Fruit fly (Drosophila melanogaster) whole organism, prepupa: ENCODE measurements around the gene Ptip.

Experiments used
- Blimp-1 ChIP-seq: fragments of 200-800 bp; sonication (Bioruptor generic); optimal IDR thresholded peaks from 3 replicates; lab custom pipeline; 2017; ENCODE audit warnings: missing biosample characterization, missing genetic modification characterization, mild to moderate bottlenecking, moderate library complexity, missing genetic modification reagents
- CG10631 ChIP-seq: fragments of 200-800 bp; sonication (Bioruptor generic); optimal IDR thresholded peaks from 2 replicates; lab custom pipeline; 2016; ENCODE audit warnings: missing biosample characterization, missing genetic modification characterization
- CG10669 ChIP-seq: fragments of 200-800 bp; sonication (Bioruptor generic); optimal IDR thresholded peaks from 3 replicates; lab custom pipeline; 2018; ENCODE audit warnings: missing biosample characterization, mild to moderate bottlenecking, missing genetic modification characterization, moderate library complexity
- CG11294 ChIP-seq: fragments of 200-800 bp; sonication (Bioruptor generic); IDR thresholded peaks from 2 replicates; pipeline ENCODE4 v1.3.6; 2022; ENCODE audit warnings: missing biosample characterization, missing genetic modification characterization
- CG11762 ChIP-seq: fragments of 200-800 bp; sonication (Bioruptor generic); optimal IDR thresholded peaks from 3 replicates; lab custom pipeline; 2016; ENCODE audit warnings: missing biosample characterization, missing genetic modification characterization; ENCODE audit not compliant: insufficient read depth
- CG11902 ChIP-seq: fragments of 200-800 bp; sonication (Bioruptor generic); optimal IDR thresholded peaks from 3 replicates; lab custom pipeline; 2016; ENCODE audit warnings: missing biosample characterization, missing genetic modification characterization
- CG1621 ChIP-seq: fragments of 200-800 bp; sonication (Bioruptor generic); optimal IDR thresholded peaks from 3 replicates; lab custom pipeline; 2018; ENCODE audit warnings: missing biosample characterization, mild to moderate bottlenecking, missing genetic modification characterization
- CG3032 ChIP-seq: fragments of 200-800 bp; optimal IDR thresholded peaks from 2 replicates; lab custom pipeline; 2019; ENCODE audit warnings: missing biosample characterization, mild to moderate bottlenecking, missing genetic modification characterization, moderate library complexity
- CG34406 ChIP-seq: fragments of 200-800 bp; sonication (Bioruptor generic); optimal IDR thresholded peaks from 3 replicates; lab custom pipeline; 2016; ENCODE audit warnings: missing biosample characterization, missing genetic modification characterization
- CG6163 ChIP-seq: fragments of 200-800 bp; sonication (Bioruptor generic); IDR thresholded peaks from 3 replicates; pipeline ENCODE4 v1.3.6; 2022; ENCODE audit warnings: missing biosample characterization, missing genetic modification characterization
- CG6276 ChIP-seq: fragments of 200-800 bp; sonication (Bioruptor generic); optimal IDR thresholded peaks from 2 replicates; lab custom pipeline; 2017; ENCODE audit warnings: missing biosample characterization, mild to moderate bottlenecking, missing genetic modification characterization
- CG6792 ChIP-seq: fragments of 200-800 bp; sonication (Bioruptor generic); optimal IDR thresholded peaks from 3 replicates; lab custom pipeline; 2016; ENCODE audit warnings: missing biosample characterization, missing genetic modification characterization
- CG6808 ChIP-seq: fragments of 200-800 bp; sonication (Bioruptor generic); optimal IDR thresholded peaks from 3 replicates; lab custom pipeline; 2017; ENCODE audit warnings: missing biosample characterization, missing genetic modification characterization, mild to moderate bottlenecking, moderate library complexity, missing genetic modification reagents
- CG6854 ChIP-seq: fragments of 200-800 bp; sonication (Bioruptor generic); optimal IDR thresholded peaks from 2 replicates; lab custom pipeline; 2017; ENCODE audit warnings: missing biosample characterization, mild to moderate bottlenecking, missing genetic modification characterization
- CG7368 ChIP-seq: fragments of 200-800 bp; sonication (Bioruptor generic); optimal IDR thresholded peaks from 3 replicates; lab custom pipeline; 2016; ENCODE audit warnings: missing biosample characterization, missing genetic modification characterization
- CG8119 ChIP-seq: fragments of 200-800 bp; sonication (Bioruptor generic); IDR thresholded peaks from 3 replicates; pipeline ENCODE4 v1.3.6; 2022; ENCODE audit warnings: missing biosample characterization, missing genetic modification characterization
- CG8319 ChIP-seq: fragments of 200-800 bp; sonication (Bioruptor generic); optimal IDR thresholded peaks from 3 replicates; lab custom pipeline; 2016; ENCODE audit warnings: missing biosample characterization, missing genetic modification characterization
- CG8632 ChIP-seq: fragments of 200-800 bp; sonication (Bioruptor generic); optimal IDR thresholded peaks from 3 replicates; lab custom pipeline; 2016; ENCODE audit warnings: missing biosample characterization, missing genetic modification characterization
- CG9139 ChIP-seq: fragments of 200-800 bp; sonication (Bioruptor generic); optimal IDR thresholded peaks from 3 replicates; lab custom pipeline; 2017; ENCODE audit warnings: missing biosample characterization, mild to moderate bottlenecking, missing genetic modification characterization
- Eip78C ChIP-seq: fragments of 200-800 bp; sonication (Bioruptor generic); peaks from one replicate; lab custom pipeline; 2016; ENCODE audit warnings: missing biosample characterization, missing genetic modification characterization
- Eip93F ChIP-seq: fragments of 200-800 bp; sonication (Bioruptor generic); optimal IDR thresholded peaks from 2 replicates; lab custom pipeline; 2016; ENCODE audit warnings: missing biosample characterization, mild to moderate bottlenecking, missing genetic modification characterization
- Ets21C ChIP-seq: fragments of 200-800 bp; sonication (Bioruptor generic); optimal IDR thresholded peaks from 3 replicates; lab custom pipeline; 2016; ENCODE audit warnings: missing biosample characterization, missing genetic modification characterization
- Ets96B ChIP-seq: fragments of 200-800 bp; optimal IDR thresholded peaks from 2 replicates; lab custom pipeline; 2019; ENCODE audit warnings: missing biosample characterization, mild to moderate bottlenecking, missing genetic modification characterization, moderate library complexity
- Gug ChIP-seq: fragments of 200-800 bp; sonication (Bioruptor generic); IDR thresholded peaks from 2 replicates; pipeline ENCODE4 v1.3.6; 2022; ENCODE audit warnings: missing biosample characterization, missing genetic modification characterization
- Hr38 ChIP-seq: sonication (Bioruptor generic); optimal IDR thresholded peaks from 2 replicates; lab custom pipeline; 2016; ENCODE audit warnings: missing biosample characterization, missing genetic modification characterization
- Hr39 ChIP-seq: fragments of 200-800 bp; sonication (Bioruptor generic); optimal IDR thresholded peaks from 2 replicates; lab custom pipeline; 2016; ENCODE audit warnings: missing biosample characterization, missing genetic modification characterization
- Hr4 ChIP-seq: fragments of 200-800 bp; sonication (Bioruptor generic); optimal IDR thresholded peaks from 3 replicates; lab custom pipeline; 2016; ENCODE audit warnings: missing biosample characterization, missing genetic modification characterization
- Met ChIP-seq: fragments of 200-800 bp; sonication (Bioruptor generic); optimal IDR thresholded peaks from 3 replicates; lab custom pipeline; 2016; ENCODE audit warnings: missing biosample characterization, missing genetic modification characterization
- Smox ChIP-seq: fragments of 200-800 bp; sonication (Bioruptor generic); optimal IDR thresholded peaks from 3 replicates; lab custom pipeline; 2016; ENCODE audit warnings: missing biosample characterization, missing genetic modification characterization
- Sox14 ChIP-seq: fragments of 200-800 bp; sonication (Bioruptor generic); optimal IDR thresholded peaks from 3 replicates; lab custom pipeline; 2016; ENCODE audit warnings: missing biosample characterization, missing genetic modification characterization
- Sox15 ChIP-seq: fragments of 200-800 bp; sonication (Bioruptor generic); optimal IDR thresholded peaks from 3 replicates; lab custom pipeline; 2016; ENCODE audit warnings: missing biosample characterization, missing genetic modification characterization
- achi ChIP-seq: fragments of 200-800 bp; sonication (Bioruptor generic); optimal IDR thresholded peaks from 3 replicates; lab custom pipeline; 2016; ENCODE audit warnings: missing biosample characterization, missing genetic modification characterization
- acj6 ChIP-seq: fragments of 200-800 bp; sonication (Bioruptor generic); optimal IDR thresholded peaks from 3 replicates; lab custom pipeline; 2016; ENCODE audit warnings: missing biosample characterization, missing genetic modification characterization
- cyc ChIP-seq: fragments of 200-800 bp; sonication (Bioruptor generic); optimal IDR thresholded peaks from 3 replicates; lab custom pipeline; 2016; ENCODE audit warnings: missing biosample characterization, missing genetic modification characterization
- dac ChIP-seq: fragments of 200-800 bp; sonication (Bioruptor generic); optimal IDR thresholded peaks from 2 replicates; lab custom pipeline; 2017; ENCODE audit warnings: missing biosample characterization, mild to moderate bottlenecking, missing genetic modification characterization
- esn ChIP-seq: fragments of 200-800 bp; sonication (Bioruptor generic); optimal IDR thresholded peaks from 2 replicates; lab custom pipeline; 2016; ENCODE audit warnings: missing biosample characterization, mild to moderate bottlenecking, missing genetic modification characterization, moderate library complexity
- fd59A ChIP-seq: fragments of 200-800 bp; sonication (Bioruptor generic); optimal IDR thresholded peaks from 2 replicates; lab custom pipeline; 2017; ENCODE audit warnings: missing biosample characterization, mild to moderate bottlenecking, missing genetic modification characterization, missing genetic modification reagents
- fd85E ChIP-seq: fragments of 200-800 bp; sonication (Bioruptor generic); optimal IDR thresholded peaks from 3 replicates; lab custom pipeline; 2016; ENCODE audit warnings: missing biosample characterization, missing genetic modification characterization
- fkh ChIP-seq: fragments of 200-800 bp; sonication (Bioruptor generic); optimal IDR thresholded peaks from 3 replicates; lab custom pipeline; 2017; ENCODE audit warnings: missing biosample characterization, mild to moderate bottlenecking, missing genetic modification characterization, moderate library complexity
- lz ChIP-seq: fragments of 200-800 bp; sonication (Bioruptor generic); optimal IDR thresholded peaks from 3 replicates; lab custom pipeline; 2016; ENCODE audit warnings: missing biosample characterization, missing genetic modification characterization
- net ChIP-seq: fragments of 200-800 bp; sonication (Bioruptor generic); optimal IDR thresholded peaks from 3 replicates; lab custom pipeline; 2016; ENCODE audit warnings: missing biosample characterization, missing genetic modification characterization
- pdm3 ChIP-seq: fragments of 200-800 bp; sonication (Bioruptor generic); optimal IDR thresholded peaks from 3 replicates; lab custom pipeline; 2016; ENCODE audit warnings: missing biosample characterization, missing genetic modification characterization
- spab ChIP-seq: fragments of 200-800 bp; sonication (Bioruptor generic); optimal IDR thresholded peaks from 2 replicates; lab custom pipeline; 2017; ENCODE audit warnings: missing biosample characterization, mild to moderate bottlenecking, missing genetic modification characterization, missing genetic modification reagents
- ss ChIP-seq, 2 experiments: fragments of 200-800 bp; sonication (Bioruptor generic); optimal IDR thresholded peaks; 2 replicates in 1 of 2; 3 replicates in 1 of 2; lab custom pipeline; 2017 to 2018; ENCODE audit warnings: mild to moderate bottlenecking in 2 of 2, missing biosample characterization in 2 of 2, missing genetic modification characterization in 2 of 2, moderate library complexity in 1 of 2
- svp ChIP-seq: fragments of 200-800 bp; sonication (Bioruptor generic); peaks from one replicate; lab custom pipeline; 2016; ENCODE audit warnings: missing biosample characterization, missing genetic modification characterization
- topi ChIP-seq: fragments of 200-800 bp; sonication (Bioruptor generic); optimal IDR thresholded peaks from 3 replicates; lab custom pipeline; 2016; ENCODE audit warnings: missing biosample characterization, missing genetic modification characterization
- vri ChIP-seq: fragments of 200-800 bp; sonication (Bioruptor generic); optimal IDR thresholded peaks from 3 replicates; lab custom pipeline; 2016; ENCODE audit warnings: missing biosample characterization, mild to moderate bottlenecking, missing genetic modification characterization

Gene Ptip

DNA sequence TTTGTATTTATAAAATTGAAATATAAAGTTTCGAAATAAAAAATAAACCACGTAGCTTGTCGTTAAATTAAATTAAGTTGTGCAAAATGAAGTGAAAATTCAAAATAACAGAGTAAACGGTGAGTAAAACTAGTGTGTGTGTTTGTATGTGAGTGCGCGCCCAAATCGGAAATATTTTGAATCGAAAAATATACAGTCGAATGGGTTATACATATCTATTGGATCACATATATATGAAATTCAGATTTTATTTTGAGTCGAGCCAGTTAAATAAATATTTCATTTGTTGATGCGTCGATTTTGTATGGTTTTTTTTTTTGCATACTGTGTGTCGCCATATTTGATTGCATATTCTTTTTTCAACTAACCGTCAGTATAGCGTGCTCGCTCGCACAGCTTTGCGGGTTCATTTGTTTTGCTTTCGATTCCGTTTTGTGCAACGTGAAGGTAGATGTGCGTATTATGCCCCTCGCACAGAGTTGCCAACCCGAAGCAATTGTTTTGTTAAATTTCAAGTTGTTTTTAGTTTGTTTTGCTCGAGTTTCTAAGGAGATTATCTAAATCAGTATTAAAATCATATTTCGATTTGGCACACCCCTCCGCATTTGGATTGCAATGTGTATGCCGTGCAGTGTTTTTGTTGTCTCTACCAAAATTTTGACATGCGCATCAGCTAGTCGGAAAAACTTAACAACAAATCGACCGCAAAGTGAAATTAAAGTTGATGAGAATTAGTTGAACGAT is 25.5 kb downstream of the Ptip start (continued):
- no peak for TF ChIP-seq Ets21C (GFP tag; lab: Kevin White, UChicago)
- no peak for TF ChIP-seq Gug (GFP tag; lab: Robert Waterston, UW)
- TF ChIP-seq CG10669 (GFP tag; lab: Kevin White, UChicago): peak; percentile 37
- TF ChIP-seq Sox15 (GFP tag; lab: Kevin White, UChicago): no peak
- peak; percentile 31 for TF ChIP-seq Ets96B (tag; lab: Kevin White, UChicago)
- TF ChIP-seq cyc (GFP tag; lab: Kevin White, UChicago): no peak
- no peak for TF ChIP-seq CG11902 (GFP tag; lab: Kevin White, UChicago)
- TF ChIP-seq Hr38 (GFP tag; lab: Kevin White, UChicago): no peak
- peak; percentile 75 for TF ChIP-seq CG6163 (GFP tag; lab: Robert Waterston, UW)

DNA sequence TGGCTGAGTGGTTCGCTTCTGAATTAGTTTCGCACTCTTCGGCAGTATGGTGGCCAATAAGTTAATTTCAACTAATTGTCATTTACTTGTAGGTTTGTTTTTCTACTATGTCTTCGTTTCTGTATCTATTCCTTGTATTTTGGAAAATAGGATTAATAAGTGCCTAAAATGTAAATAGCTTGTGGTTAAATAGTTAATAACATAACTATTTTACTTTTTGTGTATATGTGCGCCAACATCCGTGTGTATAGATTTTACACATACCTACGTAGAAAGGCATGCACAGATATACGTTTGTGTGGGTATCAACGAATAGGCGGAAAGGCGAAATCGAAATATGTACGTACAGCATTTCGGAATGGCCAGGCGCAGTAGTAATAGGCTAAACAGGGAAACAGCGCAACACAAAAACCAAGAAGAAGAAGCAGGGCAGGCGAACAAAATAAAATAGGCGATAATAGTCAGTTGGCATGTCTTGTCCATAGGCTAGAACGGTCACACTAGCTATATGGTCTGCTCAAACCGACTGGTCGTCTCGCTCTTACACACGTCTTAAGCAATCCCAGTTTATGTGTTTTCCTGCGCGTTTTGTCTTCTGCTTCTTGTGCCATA is 26.3 kb downstream of the Ptip start:
- TF ChIP-seq Smox (GFP tag; lab: Kevin White, UChicago) (no peak), Blimp-1 (GFP tag; lab: Kevin White, UChicago) (no peak), CG6163 (GFP tag; lab: Robert Waterston, UW) (peak; percentile 98), svp (GFP tag; lab: Kevin White, UChicago) (no peak), CG10631 (GFP tag; lab: Kevin White, UChicago) (no peak), vri (peak; percentile 41), ss (GFP tag; optimal IDR thresholded peaks at IDR 0.05; lab: Kevin White, UChicago) (peak; percentile 4 to 22), CG6808 (GFP tag; lab: Kevin White, UChicago) (no peak), CG6792 (GFP tag; lab: Kevin White, UChicago) (no peak), CG34406 (GFP tag; lab: Kevin White, UChicago) (no peak), Sox14 (GFP tag; lab: Kevin White, UChicago) (peak; percentile 28), acj6 (GFP tag; lab: Kevin White, UChicago) (no peak), CG9139 (GFP tag; lab: Kevin White, UChicago) (no peak), esn (GFP tag; lab: Kevin White, UChicago) (no peak), CG8119 (GFP tag; lab: Robert Waterston, UW) (no peak), lz (GFP tag; lab: Kevin White, UChicago) (no peak), Eip93F (GFP tag; lab: Kevin White, UChicago) (no peak), cyc (GFP tag; lab: Kevin White, UChicago) (no peak), CG8319 (GFP tag; lab: Kevin White, UChicago) (no peak), fd85E (GFP tag; lab: Kevin White, UChicago) (no peak), Hr39 (GFP tag; lab: Kevin White, UChicago) (no peak), Sox15 (GFP tag; lab: Kevin White, UChicago) (no peak), CG6276 (no peak), CG11294 (GFP tag; lab: Robert Waterston, UW) (no peak), Hr4 (GFP tag; lab: Kevin White, UChicago) (no peak), Ets21C (GFP tag; lab: Kevin White, UChicago) (no peak), Ets96B (tag; lab: Kevin White, UChicago) (no peak), CG11902 (GFP tag; lab: Kevin White, UChicago) (no peak), CG3032 (tag; lab: Kevin White, UChicago) (no peak), Eip78C (GFP tag; lab: Kevin White, UChicago) (peak; percentile 26), achi (GFP tag; lab: Kevin White, UChicago) (no peak), pdm3 (GFP tag; lab: Kevin White, UChicago) (no peak), Hr38 (GFP tag; lab: Kevin White, UChicago) (no peak), fd59A (no peak), CG10669 (GFP tag; lab: Kevin White, UChicago) (no peak), CG7368 (GFP tag; lab: Kevin White, UChicago) (no peak), net (no peak), CG8632 (GFP tag; lab: Kevin White, UChicago) (no peak), Met (GFP tag; lab: Kevin White, UChicago) (no peak), fkh (no peak), dac (GFP tag; lab: Kevin White, UChicago) (no peak), CG1621 (tag; lab: Kevin White, UChicago) (peak; percentile 34), topi (no peak), spab (no peak), CG6854 (GFP tag; lab: Kevin White, UChicago) (no peak), CG11762 (GFP tag; lab: Kevin White, UChicago) (no peak)
